Fruit fly (Drosophila melanogaster) whole organism, embryonic: ENCODE data around the gene CG46467.

Source experiments
- Dll ChIP-seq: fragments of 200-800 bp; sonication (Bioruptor generic); IDR thresholded peaks from 4 replicates; pipeline ENCODE4 v1.3.6; 2022; ENCODE audit warnings: missing biosample characterization, missing genetic modification characterization; ENCODE audit not compliant: partially characterized antibody
- Mad ChIP-seq: fragments of 200-800 bp; sonication (Bioruptor generic); optimal IDR thresholded peaks from 2 replicates; lab custom pipeline; 2016; ENCODE audit warnings: missing biosample characterization, missing genetic modification characterization
- Sry-δ ChIP-seq: fragments of 200-800 bp; sonication (Bioruptor generic); optimal IDR thresholded peaks from 2 replicates; lab custom pipeline; 2016; ENCODE audit warnings: missing biosample characterization, missing genetic modification characterization
- bcd ChIP-seq: fragments of 200-800 bp; sonication (Bioruptor generic); optimal IDR thresholded peaks from 2 replicates; lab custom pipeline; 2017; ENCODE audit warnings: missing biosample characterization, mild to moderate bottlenecking, missing genetic modification characterization
- sd ChIP-seq: fragments of 200-800 bp; sonication (Bioruptor generic); optimal IDR thresholded peaks from 3 replicates; lab custom pipeline; 2018; ENCODE audit warnings: missing biosample characterization, mild to moderate bottlenecking, missing genetic modification characterization, moderate library complexity
- yki ChIP-seq: fragments of >200 bp; optimal IDR thresholded peaks from 3 replicates; lab custom pipeline; 2018

- no peak for TF ChIP-seq yki (lab: Kevin White, UChicago)
- TF ChIP-seq Sry-δ (GFP tag; lab: Kevin White, UChicago): no peak
- no peak for TF ChIP-seq bcd (GFP tag; lab: Kevin White, UChicago)
- no peak for TF ChIP-seq sd (tag; lab: Kevin White, UChicago)
- no peak for TF ChIP-seq Dll
- no peak for TF ChIP-seq Mad (GFP tag; lab: Kevin White, UChicago)
These were observed 103.0 kb downstream of the CG46467 start for dm6 chr3R:9977494-9977893.
